Fruit fly (Drosophila melanogaster): ENCODE results near the gene CG31294.

DNA sequence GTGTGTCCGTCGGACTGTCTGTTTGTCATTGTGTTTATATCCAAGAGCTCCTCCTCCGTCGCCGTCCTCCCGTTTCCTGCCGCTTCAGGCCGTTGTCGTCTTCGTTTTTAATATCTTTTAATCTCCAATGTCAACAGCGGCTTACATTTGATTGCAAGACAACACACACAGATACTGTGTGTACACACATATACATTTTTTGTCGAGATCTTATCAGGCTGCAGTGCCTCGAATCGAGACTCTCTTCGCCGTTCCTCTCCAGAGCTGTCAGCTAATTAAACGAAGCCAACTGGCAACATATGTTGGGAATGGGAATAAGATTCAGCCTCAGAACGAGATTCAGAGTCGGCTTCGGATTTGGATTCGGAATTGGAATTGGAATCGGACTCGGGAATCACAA, 45.8 kb downstream of the CG31294 start:
- TF ChIP-seq pan (optimal IDR thresholded peaks at IDR 0.05), result no peak
- no peak for TF ChIP-seq CG8478 (optimal IDR thresholded peaks at IDR 0.05)

Measured in whole organism.